Worm (Caenorhabditis elegans) whole organism, early embryonic: ENCODE measurements around the gene C44C10.15.

Source experiments
- aly-1 ChIP-seq: sonication (generic microtip); optimal IDR thresholded peaks from 2 replicates; lab custom pipeline; 2016; ENCODE audit warnings: missing genetic modification characterization, missing compliant biosample characterization
- ama-1 ChIP-seq: fragments of 150-350 bp; optimal IDR thresholded peaks from 2 replicates; lab custom pipeline; 2014
- ets-7 ChIP-seq: sonication (generic microtip); optimal IDR thresholded peaks from 2 replicates; lab custom pipeline; 2016; ENCODE audit warnings: missing genotype, missing genetic modification characterization, missing compliant biosample characterization
- flt-1 ChIP-seq: fragments of 200-800 bp; sonication (Bioruptor generic); IDR thresholded peaks from 2 replicates; pipeline ENCODE4 v1.3.6; 2022; ENCODE audit warnings: missing genetic modification characterization, missing compliant biosample characterization
- pes-1 ChIP-seq: fragments of 200-800 bp; sonication (Bioruptor generic); IDR thresholded peaks from 2 replicates; pipeline ENCODE4 v1.3.6; 2022; ENCODE audit warnings: missing genetic modification reagents, missing genetic modification characterization, missing compliant biosample characterization
- scrt-1 ChIP-seq: fragments of 200-800 bp; sonication (Bioruptor generic); IDR thresholded peaks from 2 replicates; pipeline ENCODE4 v1.3.6; 2022; ENCODE audit warnings: missing genetic modification characterization, missing compliant biosample characterization
- sea-1 ChIP-seq: fragments of 200-800 bp; sonication (Bioruptor generic); conservative IDR thresholded peaks from 2 replicates; pipeline ENCODE4 v1.3.6; 2022; ENCODE audit warnings: missing genetic modification characterization, missing compliant biosample characterization
- tbx-11 ChIP-seq: fragments of 200-800 bp; sonication (Bioruptor generic); IDR thresholded peaks from 2 replicates; pipeline ENCODE4 v1.3.6; 2022; ENCODE audit warnings: missing genetic modification characterization, missing compliant biosample characterization
- tbx-37 ChIP-seq: fragments of 200-800 bp; sonication (Bioruptor generic); conservative IDR thresholded peaks from 2 replicates; pipeline ENCODE4 v1.3.6; 2022; ENCODE audit warnings: missing genetic modification reagents, missing genetic modification characterization, missing compliant biosample characterization
- tra-4 ChIP-seq: sonication (generic microtip); optimal IDR thresholded peaks from 2 replicates; lab custom pipeline; 2017; ENCODE audit warnings: missing genetic modification characterization, missing compliant biosample characterization

- TF ChIP-seq ama-1 (lab: Kevin White, UChicago) (no peak), flt-1 (no peak), pes-1 (GFP tag; lab: Robert Waterston, UW) (no peak), aly-1 (no peak), tbx-37 (GFP tag; lab: Robert Waterston, UW) (no peak), scrt-1 (GFP tag; lab: Robert Waterston, UW) (no peak), ets-7 (tag; lab: Kevin White, UChicago) (no peak), tbx-11 (GFP tag; lab: Robert Waterston, UW) (no peak), tra-4 (tag; lab: Kevin White, UChicago) (no peak), sea-1 (GFP tag; lab: Robert Waterston, UW) (no peak)
These were observed 15.9 kb downstream of the C44C10.15 start, which contains the start of gene hnd-1 for ce11 chrX:11684261-11684660.
